Worm (Caenorhabditis elegans) whole organism, young adult: ENCODE measurements around the gene T01C3.3.
A peak's percentile ranks its signal among the peaks of the same experiment; 100 is the strongest.

ENCODE experiments used
- B0261.1 ChIP-seq: sonication (generic microtip); optimal IDR thresholded peaks from 2 replicates; lab custom pipeline; 2016; ENCODE audit warnings: mild to moderate bottlenecking, missing genetic modification characterization, moderate library complexity, missing compliant biosample characterization
- C17E4.6 ChIP-seq: fragments of 200-800 bp; sonication (Bioruptor generic); IDR thresholded peaks from 2 replicates; pipeline ENCODE4 v1.3.6; 2022; ENCODE audit warnings: missing genetic modification reagents, missing genetic modification characterization, missing compliant biosample characterization
- F23B12.7 ChIP-seq: sonication (generic microtip); optimal IDR thresholded peaks from 2 replicates; lab custom pipeline; 2017; ENCODE audit warnings: missing genetic modification characterization, mild to moderate bottlenecking, missing compliant biosample characterization, antibody characterized with exemption, moderate library complexity; ENCODE audit not compliant: insufficient read depth
- F39B2.1 ChIP-seq: fragments of 200-800 bp; sonication (Bioruptor generic); IDR thresholded peaks from 2 replicates; pipeline ENCODE4 v1.3.6; 2022; ENCODE audit warnings: missing genetic modification reagents, missing genetic modification characterization, missing compliant biosample characterization
- F49E8.2 ChIP-seq: sonication (generic microtip); optimal IDR thresholded peaks from 3 replicates; lab custom pipeline; 2017; ENCODE audit warnings: missing genetic modification characterization, mild to moderate bottlenecking, missing compliant biosample characterization, antibody characterized with exemption, moderate library complexity; ENCODE audit not compliant: insufficient read depth
- ama-1 ChIP-seq, 3 experiments: fragments of 150-350 bp in 1 of 3; sonication (generic microtip) in 2 of 3; optimal IDR thresholded peaks; 2 replicates each; lab custom pipeline; 2014 to 2018; ENCODE audit warnings: missing biosample characterization in 2 of 3, missing genetic modification characterization in 2 of 3, missing genetic modification reagents in 2 of 3
- aptf-3 ChIP-seq: fragments of 200-800 bp; sonication (Bioruptor generic); IDR thresholded peaks from 2 replicates; pipeline ENCODE4 v1.3.6; 2022; ENCODE audit warnings: missing genetic modification characterization, missing compliant biosample characterization
- attf-3 ChIP-seq: fragments of 200-800 bp; sonication (Bioruptor generic); conservative IDR thresholded peaks from 2 replicates; pipeline ENCODE4 v1.3.6; 2022; ENCODE audit warnings: missing genetic modification reagents, missing genetic modification characterization, missing compliant biosample characterization
- cebp-1 ChIP-seq, 2 experiments: fragments of 200-800 bp in 1 of 2; sonication (Bioruptor generic) in 1 of 2; sonication (generic microtip) in 1 of 2; IDR thresholded peaks in 1 of 2; optimal IDR thresholded peaks in 1 of 2; 2 replicates each; pipeline versions ENCODE4 v1.3.6 to Lab custom; 2017 to 2022; ENCODE audit warnings: missing compliant biosample characterization in 2 of 2, missing genetic modification characterization in 2 of 2, mild to moderate bottlenecking in 1 of 2, missing genetic modification reagents in 1 of 2, moderate library complexity in 1 of 2
- cebp-2 ChIP-seq: fragments of 200-800 bp; sonication (Bioruptor generic); IDR thresholded peaks from 2 replicates; pipeline ENCODE4 v1.3.6; 2022; ENCODE audit warnings: missing genetic modification characterization, missing compliant biosample characterization
- ceh-27 ChIP-seq: fragments of 200-800 bp; sonication (Bioruptor generic); optimal IDR thresholded peaks from 2 replicates; lab custom pipeline; 2018; ENCODE audit warnings: mild to moderate bottlenecking, missing genetic modification characterization, moderate library complexity, missing compliant biosample characterization
- ceh-91 ChIP-seq: fragments of 200-800 bp; sonication (Bioruptor generic); IDR thresholded peaks from 2 replicates; pipeline ENCODE4 v1.3.6; 2022; ENCODE audit warnings: missing genetic modification reagents, missing genetic modification characterization, missing compliant biosample characterization
- chd-7 ChIP-seq: sonication (generic microtip); optimal IDR thresholded peaks from 2 replicates; lab custom pipeline; 2016; ENCODE audit warnings: mild to moderate bottlenecking, missing genetic modification characterization, moderate library complexity, missing compliant biosample characterization
- dox-1 ChIP-seq: fragments of 200-800 bp; sonication (Bioruptor generic); IDR thresholded peaks from 2 replicates; pipeline ENCODE4 v1.3.6; 2022; ENCODE audit warnings: missing genetic modification reagents, missing genetic modification characterization, missing compliant biosample characterization
- dpl-1 ChIP-seq: fragments of 150-350 bp; optimal IDR thresholded peaks from 2 replicates; lab custom pipeline; 2014; ENCODE audit warnings: missing biosample characterization, missing genetic modification reagents, missing genetic modification characterization
- efl-1 ChIP-seq: fragments of 150-350 bp; optimal IDR thresholded peaks from 2 replicates; lab custom pipeline; 2014; ENCODE audit warnings: missing biosample characterization, missing genetic modification reagents, missing genetic modification characterization
- egrh-3 ChIP-seq: fragments of 200-800 bp; sonication (Bioruptor generic); IDR thresholded peaks from 2 replicates; pipeline ENCODE4 v1.3.6; 2022; ENCODE audit warnings: missing genetic modification reagents, missing genetic modification characterization, missing compliant biosample characterization
- ekl-4 ChIP-seq: fragments of 200-800 bp; sonication (Bioruptor generic); IDR thresholded peaks from 2 replicates; pipeline ENCODE4 v1.3.6; 2022; ENCODE audit warnings: missing genetic modification reagents, missing genetic modification characterization, missing compliant biosample characterization
- ets-4 ChIP-seq: fragments of 200-800 bp; sonication (Bioruptor generic); optimal IDR thresholded peaks from 2 replicates; lab custom pipeline; 2018; ENCODE audit warnings: mild to moderate bottlenecking, missing genetic modification characterization, missing compliant biosample characterization
- hlh-26 ChIP-seq: fragments of 200-800 bp; sonication (Bioruptor generic); conservative IDR thresholded peaks from 2 replicates; pipeline ENCODE4 v1.3.6; 2022; ENCODE audit warnings: missing genetic modification reagents, missing genetic modification characterization, missing compliant biosample characterization
- hmg-1.2 ChIP-seq: fragments of 200-800 bp; sonication (Bioruptor generic); IDR thresholded peaks from 2 replicates; pipeline ENCODE4 v1.3.6; 2022; ENCODE audit warnings: missing genetic modification reagents, missing genetic modification characterization, missing compliant biosample characterization
- hsf-1 ChIP-seq: fragments of 200-800 bp; sonication (Bioruptor generic); IDR thresholded peaks from 2 replicates; pipeline ENCODE4 v1.3.6; 2022; ENCODE audit warnings: missing genetic modification reagents, missing genetic modification characterization, missing compliant biosample characterization
- lag-1 ChIP-seq: fragments of 200-800 bp; sonication (Bioruptor generic); IDR thresholded peaks from 2 replicates; pipeline ENCODE4 v1.3.6; 2022; ENCODE audit warnings: missing genetic modification reagents, missing genetic modification characterization, missing compliant biosample characterization
- lir-1 ChIP-seq: fragments of 200-800 bp; sonication (Bioruptor generic); conservative IDR thresholded peaks from 2 replicates; pipeline ENCODE4 v1.3.6; 2022; ENCODE audit warnings: missing genetic modification reagents, missing genetic modification characterization, missing compliant biosample characterization
- lsy-27 ChIP-seq: sonication (generic microtip); optimal IDR thresholded peaks from 2 replicates; lab custom pipeline; 2017; ENCODE audit warnings: missing genetic modification characterization, mild to moderate bottlenecking, missing compliant biosample characterization, antibody characterized with exemption, missing genotype, borderline replicate concordance; ENCODE audit not compliant: insufficient read depth
- mxl-1 ChIP-seq: sonication (generic microtip); optimal IDR thresholded peaks from 2 replicates; lab custom pipeline; 2016; ENCODE audit warnings: missing genetic modification characterization, missing compliant biosample characterization
- nfya-1 ChIP-seq: sonication (generic microtip); optimal IDR thresholded peaks from 2 replicates; lab custom pipeline; 2017; ENCODE audit warnings: antibody characterized with exemption, missing compliant biosample characterization, missing genetic modification characterization, borderline replicate concordance; ENCODE audit not compliant: insufficient read depth
- nhr-120 ChIP-seq: fragments of 200-800 bp; sonication (Bioruptor generic); IDR thresholded peaks from 2 replicates; pipeline ENCODE4 v1.3.6; 2022; ENCODE audit warnings: missing genetic modification characterization, missing compliant biosample characterization
- nhr-179 ChIP-seq: sonication (generic microtip); optimal IDR thresholded peaks from 2 replicates; lab custom pipeline; 2016; ENCODE audit warnings: mild to moderate bottlenecking, missing genetic modification characterization, missing compliant biosample characterization
- nhr-27 ChIP-seq: fragments of 200-800 bp; sonication (Bioruptor generic); optimal IDR thresholded peaks from 2 replicates; lab custom pipeline; 2018; ENCODE audit warnings: mild to moderate bottlenecking, missing genetic modification characterization, moderate library complexity, missing compliant biosample characterization
- nhr-80 ChIP-seq: sonication (generic microtip); optimal IDR thresholded peaks from 2 replicates; lab custom pipeline; 2016; ENCODE audit warnings: missing genetic modification characterization, missing compliant biosample characterization
- rec-8 ChIP-seq, 2 experiments: sonication (generic microtip); optimal IDR thresholded peaks; 2 replicates each; lab custom pipeline; 2016; ENCODE audit warnings: mild to moderate bottlenecking in 2 of 2, missing genetic modification characterization in 2 of 2, missing genetic modification reagents in 2 of 2, missing genotype in 2 of 2, missing biosample characterization in 1 of 2, missing compliant biosample characterization in 1 of 2, moderate library complexity in 1 of 2
- sdz-38 ChIP-seq: sonication (generic microtip); optimal IDR thresholded peaks from 2 replicates; lab custom pipeline; 2016; ENCODE audit warnings: missing genotype, missing genetic modification characterization, missing compliant biosample characterization
- sea-2 ChIP-seq: fragments of 200-800 bp; sonication (Bioruptor generic); IDR thresholded peaks from 2 replicates; pipeline ENCODE4 v1.3.6; 2022; ENCODE audit warnings: missing genetic modification characterization, missing compliant biosample characterization
- snpc-1.3 ChIP-seq: sonication (generic microtip); optimal IDR thresholded peaks from 2 replicates; lab custom pipeline; 2017; ENCODE audit warnings: missing genetic modification characterization, mild to moderate bottlenecking, missing compliant biosample characterization, antibody characterized with exemption, moderate library complexity, missing genotype, missing genetic modification reagents; ENCODE audit not compliant: insufficient read depth
- snpc-3.4 ChIP-seq: sonication (generic microtip); optimal IDR thresholded peaks from 2 replicates; lab custom pipeline; 2017; ENCODE audit warnings: missing genetic modification characterization, mild to moderate bottlenecking, missing compliant biosample characterization, antibody characterized with exemption, moderate library complexity, missing genotype, missing genetic modification reagents
- snpc-4 ChIP-seq, 5 experiments: fragments of 150-350 bp in 1 of 5; sonication (generic microtip) in 4 of 5; optimal IDR thresholded peaks; 2 replicates each; lab custom pipeline; 2014 to 2018; ENCODE audit warnings: missing genetic modification characterization in 5 of 5, missing biosample characterization in 3 of 5, antibody characterized with exemption in 2 of 5, mild to moderate bottlenecking in 2 of 5, missing compliant biosample characterization in 2 of 5, missing genotype in 2 of 5, moderate library complexity in 2 of 5, missing genetic modification reagents in 1 of 5
- tbp1 ChIP-seq: fragments of 200-800 bp; sonication (Bioruptor generic); optimal IDR thresholded peaks from 2 replicates; lab custom pipeline; 2018; ENCODE audit warnings: mild to moderate bottlenecking, missing genetic modification characterization, missing compliant biosample characterization
- tbx-9 ChIP-seq: sonication (generic microtip); optimal IDR thresholded peaks from 2 replicates; lab custom pipeline; 2016; ENCODE audit warnings: borderline replicate concordance, missing genetic modification characterization, inconsistent platforms, missing compliant biosample characterization
- tlf-1 ChIP-seq: fragments of 200-800 bp; sonication (Bioruptor generic); optimal IDR thresholded peaks from 2 replicates; lab custom pipeline; 2018; ENCODE audit warnings: mild to moderate bottlenecking, missing genetic modification characterization, missing compliant biosample characterization
- unc-62 ChIP-seq: fragments of 150-350 bp; optimal IDR thresholded peaks from 2 replicates; lab custom pipeline; 2014; ENCODE audit warnings: missing biosample characterization, missing genetic modification reagents, missing genetic modification characterization
- zfh-2 ChIP-seq: fragments of 200-800 bp; sonication (Bioruptor generic); conservative IDR thresholded peaks from 2 replicates; pipeline ENCODE4 v1.3.6; 2022; ENCODE audit warnings: missing genetic modification reagents, missing genetic modification characterization, missing compliant biosample characterization
- ztf-25 ChIP-seq: fragments of 200-800 bp; sonication (Bioruptor generic); IDR thresholded peaks from 2 replicates; pipeline ENCODE4 v1.3.6; 2022; ENCODE audit warnings: missing genetic modification reagents, missing genetic modification characterization, missing compliant biosample characterization
- ztf-28 ChIP-seq: fragments of 200-800 bp; sonication (Bioruptor generic); IDR thresholded peaks from 2 replicates; pipeline ENCODE4 v1.3.6; 2022; ENCODE audit warnings: missing genetic modification reagents, missing genetic modification characterization, missing compliant biosample characterization
- ztf-3 ChIP-seq: fragments of 200-800 bp; sonication (Bioruptor generic); optimal IDR thresholded peaks from 2 replicates; lab custom pipeline; 2018; ENCODE audit warnings: mild to moderate bottlenecking, missing genetic modification characterization, missing compliant biosample characterization

The T01C3.3 gene

DNA sequence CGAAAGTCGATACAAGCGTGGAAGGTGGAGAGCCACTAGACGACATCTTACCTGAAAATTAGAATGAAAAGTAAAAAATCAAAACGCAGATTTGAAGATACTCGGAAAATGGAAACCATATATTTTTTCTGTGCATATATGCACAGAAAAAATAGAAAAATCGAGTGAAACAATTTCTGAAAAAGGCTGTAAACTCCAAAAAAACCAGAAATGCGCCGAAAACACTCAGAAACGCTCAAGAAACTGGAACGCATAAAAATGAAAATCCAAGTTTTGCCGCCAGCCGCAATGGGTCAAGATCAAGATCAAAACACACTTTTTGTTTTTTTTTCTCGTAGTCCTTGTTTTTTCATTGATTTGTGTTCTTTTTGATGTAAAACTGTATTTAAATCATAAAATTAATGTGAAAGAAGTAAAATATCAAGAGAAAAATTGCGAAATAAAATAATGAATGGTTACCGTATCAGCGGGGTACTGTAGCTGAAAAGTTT, at the start of gene T01C3.3:
T01C3.3 (minus strand) TSS at position 51 of the 491 bp plus-strand sequence.
- TF ChIP-seq mxl-1 (tag; lab: Kevin White, UChicago), result no peak
- TF ChIP-seq C17E4.6 (GFP tag; lab: Robert Waterston, UW), result 0 out of 2 replicates have a peak, but pooled peaks have one; percentile 34
- TF ChIP-seq nhr-80 (tag; lab: Kevin White, UChicago), result no peak
- peak; percentile 93 for TF ChIP-seq dpl-1 (GFP tag; lab: Kevin White, UChicago)
- TF ChIP-seq aptf-3, result no peak
- TF ChIP-seq hsf-1, result peak; percentile 86
- TF ChIP-seq attf-3 (GFP tag; lab: Robert Waterston, UW), result peak; percentile 60
- TF ChIP-seq tbx-9 (tag; lab: Kevin White, UChicago), result no peak
- TF ChIP-seq ceh-27 (GFP tag; lab: Kevin White, UChicago), result no peak
- peak; percentile 57 for TF ChIP-seq dox-1 (GFP tag; lab: Robert Waterston, UW)
- no peak for TF ChIP-seq lsy-27 (tag; lab: Kevin White, UChicago)
- peak; percentile 22 for TF ChIP-seq snpc-4 (GFP tag; optimal IDR thresholded peaks at IDR 0.05; lab: Kevin White, UChicago)
- peak in 1 of 4 experiments; percentile 10 for TF ChIP-seq snpc-4 (tag; optimal IDR thresholded peaks at IDR 0.05; lab: Kevin White, UChicago)
- no peak for TF ChIP-seq sea-2 (GFP tag; lab: Robert Waterston, UW)
- no peak for TF ChIP-seq cebp-2 (GFP tag; lab: Robert Waterston, UW)
- TF ChIP-seq ekl-4 (GFP tag; lab: Robert Waterston, UW), result 0 out of 2 replicates have a peak, but pooled peaks have one; percentile 33
- no peak for TF ChIP-seq F23B12.7 (tag; lab: Kevin White, UChicago)
- TF ChIP-seq snpc-1.3 (tag; lab: Kevin White, UChicago), result peak; percentile 13
- TF ChIP-seq cebp-1 (GFP tag; IDR thresholded peaks at IDR 0.05; lab: Robert Waterston, UW), result no peak
- TF ChIP-seq cebp-1 (tag; optimal IDR thresholded peaks at IDR 0.05; lab: Kevin White, UChicago), result no peak
- TF ChIP-seq F39B2.1 (GFP tag; lab: Robert Waterston, UW), result no peak
- TF ChIP-seq ztf-3, result no peak
- peak; percentile 72 for TF ChIP-seq snpc-3.4 (tag; lab: Kevin White, UChicago)
- no peak for TF ChIP-seq nhr-27
- TF ChIP-seq chd-7, result no peak
- TF ChIP-seq zfh-2, result no peak
- no peak for TF ChIP-seq lag-1 (GFP tag; lab: Robert Waterston, UW)
- peak; percentile 32 for TF ChIP-seq tbp1 (GFP tag; lab: Kevin White, UChicago)
- no peak for TF ChIP-seq ztf-28 (GFP tag; lab: Robert Waterston, UW)
- TF ChIP-seq F49E8.2 (tag; lab: Kevin White, UChicago), result peak; percentile 42
- no peak for TF ChIP-seq B0261.1 (tag; lab: Kevin White, UChicago)
- no peak for TF ChIP-seq lir-1 (GFP tag; lab: Robert Waterston, UW)
- peak; percentile 54 for TF ChIP-seq tlf-1
- peak; percentile 52 for TF ChIP-seq hmg-1.2 (GFP tag; lab: Robert Waterston, UW)
- peak; percentile 98 for TF ChIP-seq efl-1 (GFP tag; lab: Kevin White, UChicago)
- TF ChIP-seq ceh-91 (GFP tag; lab: Robert Waterston, UW), result peak; percentile 92
- no peak for TF ChIP-seq ama-1 (optimal IDR thresholded peaks at IDR 0.05; lab: Kevin White, UChicago)
- no peak for TF ChIP-seq ama-1 (GFP tag; optimal IDR thresholded peaks at IDR 0.05; lab: Kevin White, UChicago)
- no peak for TF ChIP-seq nfya-1 (tag; lab: Kevin White, UChicago)
- no peak for TF ChIP-seq hlh-26 (GFP tag; lab: Robert Waterston, UW)
- TF ChIP-seq rec-8 (tag; optimal IDR thresholded peaks at IDR 0.05; lab: Kevin White, UChicago), result no peak
- no peak for TF ChIP-seq sdz-38
- no peak for TF ChIP-seq unc-62
- TF ChIP-seq nhr-179 (tag; lab: Kevin White, UChicago), result no peak
- 0 out of 2 replicates have a peak, but pooled peaks have one; percentile 24 for TF ChIP-seq ztf-25 (GFP tag; lab: Robert Waterston, UW)
- no peak for TF ChIP-seq nhr-120 (GFP tag; lab: Robert Waterston, UW)
- TF ChIP-seq ets-4 (GFP tag; lab: Kevin White, UChicago), result no peak
- TF ChIP-seq egrh-3, result no peak
